Worm (Caenorhabditis elegans) whole organism, dauer: ENCODE data around the gene sra-11.
"Not testable (repeated sequence)": the region's sequence is repeated elsewhere in the genome, so short reads cannot be mapped to it uniquely, and the experiment has no call there.

Source experiments
- unc-62 ChIP-seq: sonication (generic microtip); optimal IDR thresholded peaks from 2 replicates; lab custom pipeline; 2017; ENCODE audit warnings: missing biosample characterization, missing genetic modification reagents, missing genetic modification characterization

The sra-11 gene

ce11 chrII:10932305-10932704 lies 22.2 kb upstream of the sra-11 start:
- TF ChIP-seq unc-62 (GFP tag; lab: Kevin White, UChicago) = no peak

DNA sequence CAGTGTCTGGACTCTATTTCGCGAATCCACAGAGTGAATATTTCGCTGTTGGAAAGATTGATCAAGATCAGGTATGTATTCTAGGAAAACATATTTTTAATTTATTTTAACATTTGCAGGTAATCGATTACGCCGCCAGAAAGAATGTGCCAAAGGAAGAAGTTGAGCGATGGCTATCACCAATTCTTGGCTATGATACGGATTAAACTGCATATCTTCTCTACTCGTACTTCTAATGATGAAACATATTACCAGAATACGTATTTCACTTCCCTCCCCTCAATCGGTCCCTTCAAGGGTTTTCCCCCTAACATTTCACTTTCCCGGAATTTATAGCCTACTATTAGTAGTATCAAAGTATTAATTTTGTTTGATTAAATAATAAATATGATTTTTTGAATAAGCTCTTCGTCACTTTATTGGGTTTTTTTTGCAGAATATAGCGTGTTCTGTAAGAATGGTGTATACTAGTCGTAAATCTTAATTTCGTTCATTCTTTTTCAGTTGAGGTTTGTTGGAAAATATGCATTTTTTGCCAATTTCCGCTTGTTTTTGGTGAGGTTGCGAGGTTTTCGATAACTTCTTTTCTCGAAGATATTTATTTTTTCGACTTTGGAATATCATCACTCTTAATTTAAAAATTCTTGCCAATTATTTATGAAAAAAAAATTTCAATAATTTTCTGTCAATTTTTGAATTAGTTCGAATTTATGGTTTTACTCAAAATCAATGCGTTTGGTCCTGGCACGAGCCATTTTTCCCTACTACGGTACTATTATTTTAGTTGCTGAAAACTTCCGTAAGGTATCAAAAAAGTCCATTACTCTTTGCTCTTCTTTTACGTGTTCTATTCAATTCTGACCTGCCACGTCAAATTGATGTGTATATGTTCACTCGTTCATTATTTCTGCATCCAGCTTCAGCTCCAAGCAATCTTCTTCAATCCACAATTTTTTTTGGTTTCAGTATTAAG lies 20.8 kb upstream of the sra-11 start:
- TF ChIP-seq unc-62 (GFP tag; lab: Kevin White, UChicago) = no peak

ce11 chrII:10925804-10926570 lies 15.9 kb upstream of the sra-11 start, which contains the start of gene metr-1:
Gene metr-1 (plus strand): TSS chrII:10926561.
- TF ChIP-seq unc-62 (GFP tag; lab: Kevin White, UChicago) = no peak

ce11 chrII:10924669-10925068 lies 14.6 kb upstream of the sra-11 start:
- no peak for TF ChIP-seq unc-62 (GFP tag; lab: Kevin White, UChicago)

DNA sequence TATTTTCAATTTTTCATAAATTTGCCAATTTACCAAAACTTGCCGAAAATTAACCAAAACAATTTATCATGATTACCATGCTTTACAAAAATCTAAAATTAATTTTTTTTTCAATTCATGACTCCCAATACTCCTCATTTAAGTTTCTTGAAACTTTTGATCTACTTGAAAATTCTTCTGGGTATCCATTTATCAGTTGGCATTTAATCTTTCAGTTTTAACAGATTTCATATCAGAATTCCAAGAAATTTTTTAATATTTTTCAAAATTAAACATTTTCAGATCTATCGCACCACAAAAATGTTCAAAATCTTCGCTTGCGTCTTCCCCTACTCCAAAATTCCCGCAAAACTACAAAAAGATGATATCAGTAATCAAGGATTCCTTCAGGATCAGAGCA lies 13.8 kb upstream of the sra-11 start, which contains the start of gene Y19D2B.2:
Gene Y19D2B.2, plus strand, starts transcription at position 301 of the 400 bp plus-strand sequence.
- TF ChIP-seq unc-62 (GFP tag; lab: Kevin White, UChicago) = no peak

- TF ChIP-seq unc-62 (GFP tag; lab: Kevin White, UChicago) = not testable (repeated sequence)
These were observed 12.8 kb upstream of the sra-11 start, which contains the start of gene Y19D2B.1 for ce11 chrII:10922874-10923273. Gene Y19D2B.1 (minus strand): TSS chrII:10922974.

DNA sequence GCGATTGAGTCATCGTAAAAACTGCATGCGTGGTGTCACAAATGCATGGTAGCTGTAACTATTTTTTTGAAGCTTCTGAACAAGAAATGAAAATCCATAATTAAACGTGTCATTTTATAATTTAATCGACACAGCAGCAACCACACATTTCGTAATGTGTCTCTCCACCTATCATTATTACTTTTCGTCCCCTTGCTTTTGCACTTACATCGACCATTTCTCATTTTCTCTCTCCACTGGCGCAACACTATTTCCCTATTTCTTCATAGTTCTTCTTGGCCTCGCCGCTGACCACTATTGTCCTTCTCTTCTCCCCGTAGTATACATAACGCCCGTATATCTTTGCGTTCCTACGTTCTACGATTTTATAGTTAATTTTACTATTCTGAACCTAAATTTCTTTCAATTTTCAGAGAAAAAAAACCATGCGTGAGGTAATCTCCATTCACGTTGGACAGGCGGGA lies 8.2 kb upstream of the sra-11 start, which contains the start of gene tba-4:
Gene tba-4, plus strand, starts transcription at position 414 of the 464 bp plus-strand sequence.
- no peak for TF ChIP-seq unc-62 (GFP tag; lab: Kevin White, UChicago)

ce11 chrII:10917174-10917573 lies 7.1 kb upstream of the sra-11 start, which contains the start of gene F44F4.10:
Gene F44F4.10 (minus strand): TSS chrII:10917274.
- no peak for TF ChIP-seq unc-62 (GFP tag; lab: Kevin White, UChicago)

ce11 chrII:10915732-10916131 lies 5.6 kb upstream of the sra-11 start, which contains the start of gene F44F4.9:
Gene F44F4.9 (minus strand): TSS chrII:10915832.
- TF ChIP-seq unc-62 (GFP tag; lab: Kevin White, UChicago) = no peak

DNA sequence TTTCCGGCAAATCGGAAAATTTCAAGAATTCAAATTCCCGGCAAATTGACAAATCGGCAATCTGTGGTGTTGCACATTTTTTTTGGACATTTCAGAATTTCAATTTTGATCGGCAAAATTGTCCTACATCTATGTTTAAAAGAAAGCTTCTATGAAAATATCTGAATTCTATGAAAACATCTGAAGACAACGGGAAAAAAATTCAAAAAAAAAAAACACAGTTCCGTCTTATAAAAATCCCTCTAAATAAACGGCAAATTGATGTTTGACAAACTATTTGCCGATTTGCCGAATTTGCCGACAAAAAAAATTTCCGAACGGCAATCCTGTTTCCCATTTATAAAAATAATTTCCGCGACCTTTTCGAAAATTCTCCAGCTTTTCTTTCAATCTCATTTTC lies 4.2 kb upstream of the sra-11 start, which contains the start of gene F44F4.15:
Gene F44F4.15, plus strand, starts transcription at position 301 of the 400 bp plus-strand sequence.
- no peak for TF ChIP-seq unc-62 (GFP tag; lab: Kevin White, UChicago)

ce11 chrII:10912995-10913394 lies 2.9 kb upstream of the sra-11 start:
- no peak for TF ChIP-seq unc-62 (GFP tag; lab: Kevin White, UChicago)

DNA sequence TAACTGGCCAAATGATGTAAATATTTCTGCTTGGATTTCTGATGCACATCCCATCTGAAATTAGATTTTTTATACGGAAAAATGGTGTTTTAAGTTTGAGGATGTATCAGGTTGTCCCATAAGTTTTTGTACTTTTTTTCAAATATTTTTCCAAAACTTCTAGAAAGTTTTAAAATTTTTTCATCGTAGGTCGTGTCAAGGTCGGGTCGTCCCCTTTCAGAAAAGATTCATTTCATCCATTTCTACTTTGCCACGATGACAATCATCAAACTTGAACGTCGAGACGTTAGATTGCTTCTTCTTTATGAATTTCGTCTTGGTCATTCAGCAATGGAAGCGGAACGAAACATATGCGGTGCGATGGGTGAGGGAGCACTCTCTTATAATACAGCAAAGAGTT lies 5.7 kb downstream of the sra-11 start, which contains the start of gene sra-12:
Gene sra-12, minus strand, starts transcription at position 101 of the 400 bp plus-strand sequence.
- not testable (repeated sequence) for TF ChIP-seq unc-62 (GFP tag; lab: Kevin White, UChicago)

- TF ChIP-seq unc-62 (GFP tag; lab: Kevin White, UChicago) = no peak
These were observed 8.0 kb downstream of the sra-11 start, which contains the start of gene gly-1 for ce11 chrII:10902104-10902503. Gene gly-1 (minus strand): TSS chrII:10902204.

- no peak for TF ChIP-seq unc-62 (GFP tag; lab: Kevin White, UChicago)
These were observed 11.1 kb downstream of the sra-11 start for ce11 chrII:10898998-10899397.

DNA sequence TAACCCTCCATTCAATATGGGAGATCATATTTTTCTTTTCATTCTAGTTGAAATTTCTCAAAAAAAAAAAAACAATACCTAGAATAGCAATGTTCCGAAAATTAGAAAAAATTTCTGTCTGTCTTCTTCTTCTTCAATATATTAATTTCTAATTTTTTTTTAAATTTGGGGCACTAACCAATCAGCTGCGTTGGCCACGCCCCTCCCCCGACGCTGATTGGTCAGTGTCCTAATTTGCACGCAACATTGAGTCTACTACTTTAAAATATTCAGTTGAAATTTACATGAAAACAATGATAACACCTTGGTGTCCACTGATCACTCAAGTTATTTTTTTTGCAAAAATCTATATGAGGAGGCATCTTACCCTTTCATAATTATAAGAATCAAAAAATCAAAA lies 14.2 kb downstream of the sra-11 start:
- TF ChIP-seq unc-62 (GFP tag; lab: Kevin White, UChicago) = no peak
